Fruit fly (Drosophila melanogaster) whole organism, prepupa: Measurements from ENCODE around the gene Cog3.

Experiments
- CG10631 ChIP-seq: fragments of 200-800 bp; sonication (Bioruptor generic); optimal IDR thresholded peaks from 2 replicates; lab custom pipeline; 2016; ENCODE audit warnings: missing biosample characterization, missing genetic modification characterization
- CG10669 ChIP-seq: fragments of 200-800 bp; sonication (Bioruptor generic); optimal IDR thresholded peaks from 3 replicates; lab custom pipeline; 2018; ENCODE audit warnings: missing biosample characterization, mild to moderate bottlenecking, missing genetic modification characterization, moderate library complexity
- CG11294 ChIP-seq: fragments of 200-800 bp; sonication (Bioruptor generic); IDR thresholded peaks from 2 replicates; pipeline ENCODE4 v1.3.6; 2022; ENCODE audit warnings: missing biosample characterization, missing genetic modification characterization
- CG11902 ChIP-seq: fragments of 200-800 bp; sonication (Bioruptor generic); optimal IDR thresholded peaks from 3 replicates; lab custom pipeline; 2016; ENCODE audit warnings: missing biosample characterization, missing genetic modification characterization
- CG15336 ChIP-seq: fragments of 200-800 bp; sonication (Bioruptor generic); IDR thresholded peaks from 2 replicates; pipeline ENCODE4 v1.3.6; 2022; ENCODE audit warnings: missing biosample characterization, missing genetic modification characterization
- CG16779 ChIP-seq: fragments of 200-800 bp; sonication (Bioruptor generic); optimal IDR thresholded peaks from 3 replicates; lab custom pipeline; 2017; ENCODE audit warnings: missing biosample characterization, mild to moderate bottlenecking, missing genetic modification characterization
- CG3032 ChIP-seq: fragments of 200-800 bp; optimal IDR thresholded peaks from 2 replicates; lab custom pipeline; 2019; ENCODE audit warnings: missing biosample characterization, mild to moderate bottlenecking, missing genetic modification characterization, moderate library complexity
- CG31627 ChIP-seq: fragments of 200-800 bp; sonication (Bioruptor generic); optimal IDR thresholded peaks from 3 replicates; lab custom pipeline; 2016; ENCODE audit warnings: missing biosample characterization, missing genetic modification characterization
- CG32006 ChIP-seq: fragments of 200-800 bp; sonication (Bioruptor generic); optimal IDR thresholded peaks from 3 replicates; lab custom pipeline; 2017; ENCODE audit warnings: missing biosample characterization, mild to moderate bottlenecking, missing genetic modification characterization
- CG34406 ChIP-seq: fragments of 200-800 bp; sonication (Bioruptor generic); optimal IDR thresholded peaks from 3 replicates; lab custom pipeline; 2016; ENCODE audit warnings: missing biosample characterization, missing genetic modification characterization
- CG3919 ChIP-seq: fragments of 200-800 bp; sonication (Bioruptor generic); optimal IDR thresholded peaks from 3 replicates; lab custom pipeline; 2016; ENCODE audit warnings: missing biosample characterization, missing genetic modification characterization
- CG4318 ChIP-seq: fragments of 200-800 bp; sonication (Bioruptor generic); optimal IDR thresholded peaks from 3 replicates; lab custom pipeline; 2017; ENCODE audit warnings: missing biosample characterization, mild to moderate bottlenecking, missing genetic modification characterization
- CG6163 ChIP-seq: fragments of 200-800 bp; sonication (Bioruptor generic); IDR thresholded peaks from 3 replicates; pipeline ENCODE4 v1.3.6; 2022; ENCODE audit warnings: missing biosample characterization, missing genetic modification characterization
- CG6276 ChIP-seq: fragments of 200-800 bp; sonication (Bioruptor generic); optimal IDR thresholded peaks from 2 replicates; lab custom pipeline; 2017; ENCODE audit warnings: missing biosample characterization, mild to moderate bottlenecking, missing genetic modification characterization
- CG6792 ChIP-seq: fragments of 200-800 bp; sonication (Bioruptor generic); optimal IDR thresholded peaks from 3 replicates; lab custom pipeline; 2016; ENCODE audit warnings: missing biosample characterization, missing genetic modification characterization
- CG6808 ChIP-seq: fragments of 200-800 bp; sonication (Bioruptor generic); optimal IDR thresholded peaks from 3 replicates; lab custom pipeline; 2017; ENCODE audit warnings: missing biosample characterization, missing genetic modification characterization, mild to moderate bottlenecking, moderate library complexity, missing genetic modification reagents
- CG6854 ChIP-seq: fragments of 200-800 bp; sonication (Bioruptor generic); optimal IDR thresholded peaks from 2 replicates; lab custom pipeline; 2017; ENCODE audit warnings: missing biosample characterization, mild to moderate bottlenecking, missing genetic modification characterization
- CG7368 ChIP-seq: fragments of 200-800 bp; sonication (Bioruptor generic); optimal IDR thresholded peaks from 3 replicates; lab custom pipeline; 2016; ENCODE audit warnings: missing biosample characterization, missing genetic modification characterization
- CG8119 ChIP-seq: fragments of 200-800 bp; sonication (Bioruptor generic); IDR thresholded peaks from 3 replicates; pipeline ENCODE4 v1.3.6; 2022; ENCODE audit warnings: missing biosample characterization, missing genetic modification characterization
- CG8319 ChIP-seq: fragments of 200-800 bp; sonication (Bioruptor generic); optimal IDR thresholded peaks from 3 replicates; lab custom pipeline; 2016; ENCODE audit warnings: missing biosample characterization, missing genetic modification characterization
- CG9139 ChIP-seq: fragments of 200-800 bp; sonication (Bioruptor generic); optimal IDR thresholded peaks from 3 replicates; lab custom pipeline; 2017; ENCODE audit warnings: missing biosample characterization, mild to moderate bottlenecking, missing genetic modification characterization
- Eip75B ChIP-seq: fragments of 200-800 bp; sonication (Bioruptor generic); optimal IDR thresholded peaks from 3 replicates; lab custom pipeline; 2016; ENCODE audit warnings: missing biosample characterization, missing genetic modification characterization
- Eip78C ChIP-seq: fragments of 200-800 bp; sonication (Bioruptor generic); peaks from one replicate; lab custom pipeline; 2016; ENCODE audit warnings: missing biosample characterization, missing genetic modification characterization
- Ets21C ChIP-seq: fragments of 200-800 bp; sonication (Bioruptor generic); optimal IDR thresholded peaks from 3 replicates; lab custom pipeline; 2016; ENCODE audit warnings: missing biosample characterization, missing genetic modification characterization
- Gug ChIP-seq: fragments of 200-800 bp; sonication (Bioruptor generic); IDR thresholded peaks from 2 replicates; pipeline ENCODE4 v1.3.6; 2022; ENCODE audit warnings: missing biosample characterization, missing genetic modification characterization
- Hr38 ChIP-seq: sonication (Bioruptor generic); optimal IDR thresholded peaks from 2 replicates; lab custom pipeline; 2016; ENCODE audit warnings: missing biosample characterization, missing genetic modification characterization
- Hr39 ChIP-seq: fragments of 200-800 bp; sonication (Bioruptor generic); optimal IDR thresholded peaks from 2 replicates; lab custom pipeline; 2016; ENCODE audit warnings: missing biosample characterization, missing genetic modification characterization
- Hr4 ChIP-seq: fragments of 200-800 bp; sonication (Bioruptor generic); optimal IDR thresholded peaks from 3 replicates; lab custom pipeline; 2016; ENCODE audit warnings: missing biosample characterization, missing genetic modification characterization
- Lpt ChIP-seq: fragments of 200-800 bp; sonication (Bioruptor generic); optimal IDR thresholded peaks from 3 replicates; lab custom pipeline; 2016; ENCODE audit warnings: missing biosample characterization, missing genetic modification characterization
- Met ChIP-seq: fragments of 200-800 bp; sonication (Bioruptor generic); optimal IDR thresholded peaks from 3 replicates; lab custom pipeline; 2016; ENCODE audit warnings: missing biosample characterization, missing genetic modification characterization
- OdsH ChIP-seq: fragments of 200-800 bp; sonication (Bioruptor generic); optimal IDR thresholded peaks from 3 replicates; lab custom pipeline; 2016; ENCODE audit warnings: missing biosample characterization, missing genetic modification characterization
- Smox ChIP-seq: fragments of 200-800 bp; sonication (Bioruptor generic); optimal IDR thresholded peaks from 3 replicates; lab custom pipeline; 2016; ENCODE audit warnings: missing biosample characterization, missing genetic modification characterization
- Sox102F ChIP-seq: fragments of 200-800 bp; sonication (Bioruptor generic); optimal IDR thresholded peaks from 2 replicates; lab custom pipeline; 2016; ENCODE audit warnings: missing biosample characterization, mild to moderate bottlenecking, missing genetic modification characterization
- Sox14 ChIP-seq: fragments of 200-800 bp; sonication (Bioruptor generic); optimal IDR thresholded peaks from 3 replicates; lab custom pipeline; 2016; ENCODE audit warnings: missing biosample characterization, missing genetic modification characterization
- Sox15 ChIP-seq: fragments of 200-800 bp; sonication (Bioruptor generic); optimal IDR thresholded peaks from 3 replicates; lab custom pipeline; 2016; ENCODE audit warnings: missing biosample characterization, missing genetic modification characterization
- achi ChIP-seq: fragments of 200-800 bp; sonication (Bioruptor generic); optimal IDR thresholded peaks from 3 replicates; lab custom pipeline; 2016; ENCODE audit warnings: missing biosample characterization, missing genetic modification characterization
- acj6 ChIP-seq: fragments of 200-800 bp; sonication (Bioruptor generic); optimal IDR thresholded peaks from 3 replicates; lab custom pipeline; 2016; ENCODE audit warnings: missing biosample characterization, missing genetic modification characterization
- dac ChIP-seq: fragments of 200-800 bp; sonication (Bioruptor generic); optimal IDR thresholded peaks from 2 replicates; lab custom pipeline; 2017; ENCODE audit warnings: missing biosample characterization, mild to moderate bottlenecking, missing genetic modification characterization
- dsx ChIP-seq: fragments of 200-800 bp; optimal IDR thresholded peaks from 3 replicates; lab custom pipeline; 2019; ENCODE audit warnings: missing biosample characterization, mild to moderate bottlenecking, missing genetic modification characterization, moderate library complexity; ENCODE audit not compliant: poor library complexity, severe bottlenecking
- eg ChIP-seq: fragments of 200-800 bp; sonication (Bioruptor generic); IDR thresholded peaks from 3 replicates; pipeline ENCODE4 v1.3.6; 2022; ENCODE audit warnings: missing biosample characterization, missing genetic modification characterization
- esn ChIP-seq: fragments of 200-800 bp; sonication (Bioruptor generic); optimal IDR thresholded peaks from 2 replicates; lab custom pipeline; 2016; ENCODE audit warnings: missing biosample characterization, mild to moderate bottlenecking, missing genetic modification characterization, moderate library complexity
- fd59A ChIP-seq: fragments of 200-800 bp; sonication (Bioruptor generic); optimal IDR thresholded peaks from 2 replicates; lab custom pipeline; 2017; ENCODE audit warnings: missing biosample characterization, mild to moderate bottlenecking, missing genetic modification characterization, missing genetic modification reagents
- lz ChIP-seq: fragments of 200-800 bp; sonication (Bioruptor generic); optimal IDR thresholded peaks from 3 replicates; lab custom pipeline; 2016; ENCODE audit warnings: missing biosample characterization, missing genetic modification characterization
- pdm3 ChIP-seq: fragments of 200-800 bp; sonication (Bioruptor generic); optimal IDR thresholded peaks from 3 replicates; lab custom pipeline; 2016; ENCODE audit warnings: missing biosample characterization, missing genetic modification characterization
- salr ChIP-seq, 2 experiments: fragments of 200-800 bp; sonication (Bioruptor generic); optimal IDR thresholded peaks; 3 replicates each; lab custom pipeline; 2016 to 2018; ENCODE audit warnings: missing biosample characterization in 2 of 2, missing genetic modification characterization in 2 of 2, mild to moderate bottlenecking in 1 of 2
- spab ChIP-seq: fragments of 200-800 bp; sonication (Bioruptor generic); optimal IDR thresholded peaks from 2 replicates; lab custom pipeline; 2017; ENCODE audit warnings: missing biosample characterization, mild to moderate bottlenecking, missing genetic modification characterization, missing genetic modification reagents
- ss ChIP-seq, 2 experiments: fragments of 200-800 bp; sonication (Bioruptor generic); optimal IDR thresholded peaks; 2 replicates in 1 of 2; 3 replicates in 1 of 2; lab custom pipeline; 2017 to 2018; ENCODE audit warnings: mild to moderate bottlenecking in 2 of 2, missing biosample characterization in 2 of 2, missing genetic modification characterization in 2 of 2, moderate library complexity in 1 of 2
- svp ChIP-seq: fragments of 200-800 bp; sonication (Bioruptor generic); peaks from one replicate; lab custom pipeline; 2016; ENCODE audit warnings: missing biosample characterization, missing genetic modification characterization
- topi ChIP-seq: fragments of 200-800 bp; sonication (Bioruptor generic); optimal IDR thresholded peaks from 3 replicates; lab custom pipeline; 2016; ENCODE audit warnings: missing biosample characterization, missing genetic modification characterization

The Cog3 gene

DNA sequence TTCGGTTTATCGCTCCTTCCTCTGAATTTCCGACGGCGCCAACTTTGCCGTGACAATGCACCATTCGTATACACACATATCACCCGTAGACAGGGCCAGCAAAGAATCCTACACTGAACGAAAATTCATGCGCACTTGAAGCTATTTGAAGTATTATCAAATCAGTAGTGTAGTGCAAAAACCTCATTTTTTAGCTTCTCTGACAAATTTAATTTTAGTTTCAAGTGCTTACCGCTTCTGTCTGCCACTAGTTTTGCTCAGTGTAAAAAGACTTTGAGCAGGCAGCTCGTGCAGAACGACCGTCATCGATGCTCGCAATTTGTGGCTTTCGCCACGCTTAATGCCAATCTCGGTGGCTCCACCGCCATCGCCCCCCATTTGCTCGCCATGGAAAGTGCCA, 12.1 kb downstream of the Cog3 start (continued):
- peak; percentile 57 for TF ChIP-seq CG34406 (GFP tag; lab: Kevin White, UChicago)
- TF ChIP-seq topi (GFP tag; lab: Kevin White, UChicago): peak; percentile 62
- peak; percentile 64 for TF ChIP-seq CG3032 (tag; lab: Kevin White, UChicago)
- TF ChIP-seq Sox15: peak; percentile 46
- peak; percentile 52 for TF ChIP-seq CG11902 (GFP tag; lab: Kevin White, UChicago)
- no peak for TF ChIP-seq dsx
- TF ChIP-seq CG6792 (GFP tag; lab: Kevin White, UChicago): peak; percentile 55
- peak; percentile 58 for TF ChIP-seq fd59A (GFP tag; lab: Kevin White, UChicago)
- peak; percentile 72 for TF ChIP-seq CG31627 (GFP tag; lab: Kevin White, UChicago)
- peak; percentile 90 for TF ChIP-seq Eip78C
- TF ChIP-seq CG6808 (GFP tag; lab: Kevin White, UChicago): no peak
- TF ChIP-seq CG10631 (GFP tag; lab: Kevin White, UChicago): no peak
- TF ChIP-seq Eip75B (GFP tag; lab: Kevin White, UChicago): no peak

DNA sequence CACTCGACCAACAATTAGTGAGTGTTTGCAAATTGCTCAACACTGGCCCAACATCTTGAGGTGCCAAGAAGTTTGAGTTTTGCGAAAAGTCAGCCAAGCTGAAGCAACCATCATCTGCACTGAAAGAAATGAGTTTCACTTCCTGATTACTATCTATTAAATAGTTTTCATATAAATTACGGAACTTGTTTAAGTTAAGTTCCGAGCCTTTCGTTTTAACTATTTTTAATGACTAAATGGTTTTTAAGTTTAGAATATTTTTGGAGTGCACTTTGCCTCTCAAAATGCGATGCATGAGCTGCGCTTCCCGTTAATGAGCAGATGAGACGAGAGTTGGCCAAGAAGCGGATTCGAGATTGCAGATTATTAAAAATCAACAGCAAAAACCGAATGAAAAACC, 15.2 kb downstream of the Cog3 start:
- TF ChIP-seq CG6854 (GFP tag; lab: Kevin White, UChicago) (no peak), eg (peak; percentile 67), CG11902 (GFP tag; lab: Kevin White, UChicago) (no peak), CG11294 (GFP tag; lab: Robert Waterston, UW) (0 out of 2 replicates have a peak, but pooled peaks have one; percentile 25), CG10631 (GFP tag; lab: Kevin White, UChicago) (peak; percentile 26), Sox14 (GFP tag; lab: Kevin White, UChicago) (peak; percentile 7), esn (GFP tag; lab: Kevin White, UChicago) (peak; percentile 1), CG8319 (GFP tag; lab: Kevin White, UChicago) (no peak), Sox102F (no peak), lz (GFP tag; lab: Kevin White, UChicago) (no peak), CG3032 (tag; lab: Kevin White, UChicago) (no peak), Eip75B (GFP tag; lab: Kevin White, UChicago) (peak; percentile 7), svp (peak; percentile 64), Lpt (GFP tag; lab: Kevin White, UChicago) (no peak), CG6163 (peak; percentile 58; the same call in 2 of the 3 replicates), fd59A (GFP tag; lab: Kevin White, UChicago) (no peak), CG6792 (GFP tag; lab: Kevin White, UChicago) (no peak), CG15336 (GFP tag; lab: Robert Waterston, UW) (peak; percentile 58), CG8119 (GFP tag; lab: Robert Waterston, UW) (peak; percentile 61; the same call in 2 of the 3 replicates), Hr38 (GFP tag; lab: Kevin White, UChicago) (no peak), achi (GFP tag; lab: Kevin White, UChicago) (peak; percentile 50), ss (GFP tag; optimal IDR thresholded peaks at IDR 0.05; lab: Kevin White, UChicago) (no peak), Eip78C (peak; percentile 77), pdm3 (GFP tag; lab: Kevin White, UChicago) (peak; percentile 45), Ets21C (GFP tag; lab: Kevin White, UChicago) (no peak), CG3919 (GFP tag; lab: Kevin White, UChicago) (peak; percentile 45), CG34406 (GFP tag; lab: Kevin White, UChicago) (no peak), CG6276 (peak; percentile 50), Hr39 (GFP tag; lab: Kevin White, UChicago) (peak; percentile 11), Hr4 (GFP tag; lab: Kevin White, UChicago) (peak; percentile 64), acj6 (GFP tag; lab: Kevin White, UChicago) (peak; percentile 9), spab (GFP tag; lab: Kevin White, UChicago) (no peak), CG9139 (GFP tag; lab: Kevin White, UChicago) (no peak), OdsH (GFP tag; lab: Kevin White, UChicago) (peak; percentile 43), Smox (GFP tag; lab: Kevin White, UChicago) (no peak), Gug (GFP tag; lab: Robert Waterston, UW) (peak; percentile 19; the same call in 1 of the 2 replicates), CG16779 (tag; lab: Kevin White, UChicago) (no peak), salr (GFP tag; optimal IDR thresholded peaks at IDR 0.05; lab: Kevin White, UChicago) (peak in 1 of 2 experiments; percentile 23), CG10669 (GFP tag; lab: Kevin White, UChicago) (peak; percentile 1), CG4318 (GFP tag; lab: Kevin White, UChicago) (peak; percentile 31), CG32006 (GFP tag; lab: Kevin White, UChicago) (peak; percentile 64), dac (no peak), CG7368 (GFP tag; lab: Kevin White, UChicago) (no peak), Met (peak; percentile 2), topi (GFP tag; lab: Kevin White, UChicago) (peak; percentile 6)
